Worm (Caenorhabditis elegans): ENCODE results near the gene C38D4.7.

ce11 chrIII:4829440-4829839 is 18.3 kb upstream of the C38D4.7 start, which contains the start of gene F26A1.9:
- TF ChIP-seq ceh-13 (GFP tag; optimal IDR thresholded peaks at IDR 0.05) = no peak
- TF ChIP-seq sea-1 (GFP tag; conservative IDR thresholded peaks at IDR 0.05) = no peak
- no peak for TF ChIP-seq ama-1 (optimal IDR thresholded peaks at IDR 0.05)
- TF ChIP-seq aly-1 (tag; optimal IDR thresholded peaks at IDR 0.05) = no peak
- TF ChIP-seq tbx-37 (GFP tag; conservative IDR thresholded peaks at IDR 0.05) = no peak
- TF ChIP-seq hmg-4 (GFP tag; optimal IDR thresholded peaks at IDR 0.05) = no peak
- TF ChIP-seq F13C5.2 (tag; optimal IDR thresholded peaks at IDR 0.05) = no peak
